Worm (Caenorhabditis elegans) whole organism, young adult: ENCODE measurements around the gene emb-1.

Experiments used
- athp-1 ChIP-seq: sonication (generic microtip); optimal IDR thresholded peaks from 2 replicates; lab custom pipeline; 2017; ENCODE audit warnings: mild to moderate bottlenecking, missing genetic modification characterization, missing compliant biosample characterization
- bed-2 ChIP-seq: fragments of 200-800 bp; sonication (Bioruptor generic); IDR thresholded peaks from 2 replicates; pipeline ENCODE4 v1.3.6; 2022; ENCODE audit warnings: missing genetic modification reagents, missing genetic modification characterization, missing compliant biosample characterization
- lin-26 ChIP-seq: fragments of 200-800 bp; sonication (Bioruptor generic); IDR thresholded peaks from 2 replicates; pipeline ENCODE4 v1.3.6; 2022; ENCODE audit warnings: missing genetic modification reagents, missing genetic modification characterization, missing compliant biosample characterization
- madf-8 ChIP-seq: fragments of 200-800 bp; sonication (Bioruptor generic); conservative IDR thresholded peaks from 2 replicates; pipeline ENCODE4 v1.3.6; 2022; ENCODE audit warnings: missing genetic modification reagents, missing genetic modification characterization, missing compliant biosample characterization
- mel-28 ChIP-seq: sonication (generic microtip); optimal IDR thresholded peaks from 2 replicates; lab custom pipeline; 2016; ENCODE audit warnings: borderline replicate concordance, mild to moderate bottlenecking, missing genetic modification characterization, missing compliant biosample characterization
- nfyb-1 ChIP-seq: fragments of 200-800 bp; sonication (Bioruptor generic); IDR thresholded peaks from 2 replicates; pipeline ENCODE4 v1.3.6; 2022; ENCODE audit warnings: missing genetic modification reagents, missing genetic modification characterization, missing compliant biosample characterization
- nhr-179 ChIP-seq: sonication (generic microtip); optimal IDR thresholded peaks from 2 replicates; lab custom pipeline; 2016; ENCODE audit warnings: mild to moderate bottlenecking, missing genetic modification characterization, missing compliant biosample characterization
- nhr-90 ChIP-seq: sonication (generic microtip); optimal IDR thresholded peaks from 2 replicates; lab custom pipeline; 2016; ENCODE audit warnings: missing genotype, mild to moderate bottlenecking, missing genetic modification characterization, missing compliant biosample characterization
- unc-130 ChIP-seq: sonication (generic microtip); optimal IDR thresholded peaks from 2 replicates; lab custom pipeline; 2016; ENCODE audit warnings: missing genetic modification reagents, missing genetic modification characterization, missing compliant biosample characterization
- ztf-18 ChIP-seq: sonication (generic microtip); optimal IDR thresholded peaks from 2 replicates; lab custom pipeline; 2016; ENCODE audit warnings: missing genotype, mild to moderate bottlenecking, missing genetic modification characterization, missing compliant biosample characterization
- ztf-26 ChIP-seq: sonication (generic microtip); optimal IDR thresholded peaks from 2 replicates; lab custom pipeline; 2017; ENCODE audit warnings: missing genetic modification characterization, missing compliant biosample characterization
- ztf-6 ChIP-seq: fragments of 200-800 bp; sonication (Bioruptor generic); IDR thresholded peaks from 2 replicates; pipeline ENCODE4 v1.3.6; 2022; ENCODE audit warnings: missing genetic modification reagents, missing genetic modification characterization, missing compliant biosample characterization

DNA sequence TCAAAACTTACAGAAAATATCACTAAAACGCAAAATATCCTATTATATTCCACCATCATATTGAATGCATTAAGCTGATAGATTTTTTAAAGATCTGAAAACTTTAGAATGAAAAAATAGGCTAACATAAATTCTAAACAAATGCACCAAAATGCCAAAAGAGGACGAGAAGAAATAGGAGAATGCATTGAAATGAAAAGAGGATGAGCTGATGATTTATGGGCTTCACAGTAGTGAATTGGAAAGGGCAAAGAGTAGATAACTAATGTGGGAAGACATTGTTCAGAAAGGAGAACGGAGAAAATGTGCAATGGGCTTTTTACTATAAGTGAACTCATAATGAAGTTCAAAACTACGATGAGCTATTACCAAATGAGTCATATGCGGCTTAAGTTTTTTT lies 44.3 kb downstream of the emb-1 start, which contains the start of gene cutl-19:
- TF ChIP-seq athp-1 (tag; lab: Kevin White, UChicago) (no peak), ztf-18 (tag; lab: Kevin White, UChicago) (no peak), madf-8 (GFP tag; lab: Robert Waterston, UW) (no peak), bed-2 (GFP tag; lab: Robert Waterston, UW) (no peak), unc-130 (no peak), nhr-90 (no peak), ztf-26 (tag; lab: Kevin White, UChicago) (no peak), ztf-6 (GFP tag; lab: Robert Waterston, UW) (no peak), nhr-179 (tag; lab: Kevin White, UChicago) (no peak), lin-26 (GFP tag; lab: Robert Waterston, UW) (no peak), nfyb-1 (GFP tag; lab: Robert Waterston, UW) (no peak), mel-28 (tag; lab: Kevin White, UChicago) (no peak)
